Worm (Caenorhabditis elegans): ENCODE data around the gene Y4C6B.4.
"Not testable (repeated sequence)": the region's sequence is repeated elsewhere in the genome, so short reads cannot be mapped to it uniquely, and the experiment has no call there.

Gene Y4C6B.4

ce11 chrIV:5313011-5313410 is 13.2 kb upstream of the Y4C6B.4 start, which contains the start of the genes msp-59 and ZK354.2:
TSS of gene msp-59 (minus strand) at chrIV:5313111.
TSS of gene ZK354.2 (plus strand) at chrIV:5313405.
- not testable (repeated sequence) for TF ChIP-seq him-1, dao-5, W03F9.2 (tag; optimal IDR thresholded peaks at IDR 0.05)

ce11 chrIV:5316223-5316622 is 10.0 kb upstream of the Y4C6B.4 start, which contains the start of gene msp-65:
TSS of gene msp-65 (plus strand) at chrIV:5316523.
- TF ChIP-seq him-1, W03F9.2, dao-5 (tag; optimal IDR thresholded peaks at IDR 0.05): not testable (repeated sequence)

DNA sequence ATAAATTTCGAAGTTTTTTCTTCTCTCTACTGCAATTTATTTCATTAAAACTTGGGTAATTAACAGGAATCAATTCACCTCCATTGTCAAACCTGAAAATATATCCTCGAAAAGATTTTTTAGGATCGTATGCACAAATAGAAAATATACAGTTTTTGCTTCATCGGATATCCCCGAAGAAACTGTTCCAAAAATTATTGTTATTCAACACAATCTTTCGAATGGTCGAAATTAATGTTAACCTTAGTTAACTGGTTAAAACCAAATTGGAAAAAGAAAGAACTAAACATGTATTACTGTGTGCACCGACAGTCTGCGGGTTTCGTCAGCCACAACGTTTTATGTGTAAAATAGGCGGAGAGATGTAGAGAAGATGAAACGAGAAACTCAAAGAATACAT is 9.1 kb upstream of the Y4C6B.4 start:
- TF ChIP-seq him-1 (tag; optimal IDR thresholded peaks at IDR 0.05): no peak
- TF ChIP-seq W03F9.2 (tag; optimal IDR thresholded peaks at IDR 0.05): no peak
- TF ChIP-seq dao-5 (tag; optimal IDR thresholded peaks at IDR 0.05): no peak

DNA sequence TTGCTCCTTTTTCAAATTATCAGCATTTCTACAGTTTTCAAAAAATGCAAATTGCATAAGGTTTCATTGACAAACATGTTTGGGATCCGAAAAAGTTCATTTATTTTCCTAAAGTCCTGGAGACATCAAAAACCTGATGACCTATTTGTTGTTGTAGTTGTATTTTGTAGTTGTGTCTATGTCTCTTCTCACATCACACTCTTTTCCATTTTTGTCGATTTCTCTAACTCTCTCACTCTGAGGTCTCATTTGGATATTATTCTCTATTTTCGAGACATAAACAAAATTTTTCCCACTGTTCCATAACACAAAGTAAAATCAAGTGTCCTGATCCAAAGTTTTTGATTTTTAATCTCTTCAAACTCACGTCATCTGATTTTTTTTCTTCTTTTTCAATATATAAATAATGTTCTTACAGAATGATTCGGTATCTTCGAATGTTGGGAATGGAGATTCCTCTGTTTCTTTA is 7.4 kb upstream of the Y4C6B.4 start, which contains the start of gene slc-46A:
Gene slc-46A (plus strand): TSS at position 419 of the 469 bp plus-strand sequence.
- TF ChIP-seq W03F9.2 (tag; optimal IDR thresholded peaks at IDR 0.05): no peak
- no peak for TF ChIP-seq him-1 (tag; optimal IDR thresholded peaks at IDR 0.05)

- TF ChIP-seq dao-5 (tag; optimal IDR thresholded peaks at IDR 0.05): no peak
- TF ChIP-seq him-1 (tag; optimal IDR thresholded peaks at IDR 0.05): no peak
- TF ChIP-seq W03F9.2 (tag; optimal IDR thresholded peaks at IDR 0.05): no peak
Measured at ce11 chrIV:5332178-5332577, 5.9 kb downstream of the Y4C6B.4 start, which contains the start of gene Y4C6B.3. TSS of gene Y4C6B.3 (plus strand) at chrIV:5332478.

- TF ChIP-seq dao-5 (tag; optimal IDR thresholded peaks at IDR 0.05) (no peak), him-1 (tag; optimal IDR thresholded peaks at IDR 0.05) (no peak), W03F9.2 (tag; optimal IDR thresholded peaks at IDR 0.05) (no peak)
Measured at ce11 chrIV:5333484-5333883, 7.2 kb downstream of the Y4C6B.4 start.

- TF ChIP-seq W03F9.2 (tag; optimal IDR thresholded peaks at IDR 0.05) (no peak), dao-5 (tag; optimal IDR thresholded peaks at IDR 0.05) (peak; percentile 22)
Measured at ce11 chrIV:5334518-5334917, 8.3 kb downstream of the Y4C6B.4 start.

ce11 chrIV:5337649-5338048 is 11.4 kb downstream of the Y4C6B.4 start:
- TF ChIP-seq dao-5 (tag; optimal IDR thresholded peaks at IDR 0.05) (no peak), him-1 (tag; optimal IDR thresholded peaks at IDR 0.05) (no peak)

DNA sequence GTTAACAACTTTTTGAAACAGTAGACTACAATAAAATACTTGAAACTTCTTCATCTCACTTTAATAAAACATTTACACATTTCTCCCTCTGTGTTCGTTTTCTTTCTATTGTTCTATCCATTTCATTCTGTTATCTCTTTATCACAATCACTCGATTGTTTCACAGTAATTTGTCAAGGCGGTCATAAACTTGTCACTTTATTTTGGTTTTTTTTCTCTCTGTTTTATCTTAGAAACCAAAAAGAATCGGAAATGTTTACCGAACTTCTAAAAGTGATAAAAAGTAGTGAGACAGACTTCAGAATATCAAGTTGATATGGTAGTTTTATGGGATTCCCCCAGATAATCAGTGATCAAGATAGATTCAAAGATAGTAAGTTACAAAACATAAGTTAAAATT is 13.0 kb downstream of the Y4C6B.4 start, which contains the start of gene Y4C6B.2:
Gene Y4C6B.2 (plus strand): TSS at position 320 of the 400 bp plus-strand sequence.
- TF ChIP-seq dao-5 (tag; optimal IDR thresholded peaks at IDR 0.05) (no peak), him-1 (tag; optimal IDR thresholded peaks at IDR 0.05) (no peak), W03F9.2 (tag; optimal IDR thresholded peaks at IDR 0.05) (no peak)

ce11 chrIV:5344168-5344567 is 17.9 kb downstream of the Y4C6B.4 start:
- no peak for TF ChIP-seq him-1 (tag; optimal IDR thresholded peaks at IDR 0.05)
- peak; percentile 10 for TF ChIP-seq W03F9.2 (tag; optimal IDR thresholded peaks at IDR 0.05)
- TF ChIP-seq dao-5 (tag; optimal IDR thresholded peaks at IDR 0.05): no peak

- TF ChIP-seq W03F9.2, him-1, dao-5 (tag; optimal IDR thresholded peaks at IDR 0.05): not testable (repeated sequence)
Measured at ce11 chrIV:5350480-5351193, 24.4 kb downstream of the Y4C6B.4 start, which contains the start of gene gba-4. TSS of gene gba-4 (minus strand) at chrIV:5350897.

- TF ChIP-seq dao-5 (tag; optimal IDR thresholded peaks at IDR 0.05) (no peak), him-1 (tag; optimal IDR thresholded peaks at IDR 0.05) (no peak), W03F9.2 (tag; optimal IDR thresholded peaks at IDR 0.05) (no peak)
Measured at ce11 chrIV:5353364-5353763, 27.1 kb downstream of the Y4C6B.4 start, which contains the start of gene Y4C6B.7. TSS of gene Y4C6B.7 (minus strand) at chrIV:5353464.

ce11 chrIV:5354124-5354523 is 27.9 kb downstream of the Y4C6B.4 start, which contains the start of gene Y4C6B.1:
TSS of gene Y4C6B.1 (plus strand) at chrIV:5354488.
- TF ChIP-seq W03F9.2 (tag; optimal IDR thresholded peaks at IDR 0.05) (no peak), dao-5 (tag; optimal IDR thresholded peaks at IDR 0.05) (no peak), him-1 (tag; optimal IDR thresholded peaks at IDR 0.05) (no peak)

ce11 chrIV:5354564-5354963 is 28.3 kb downstream of the Y4C6B.4 start:
- TF ChIP-seq dao-5 (tag; optimal IDR thresholded peaks at IDR 0.05) (no peak), him-1 (tag; optimal IDR thresholded peaks at IDR 0.05) (no peak), W03F9.2 (tag; optimal IDR thresholded peaks at IDR 0.05) (no peak)
